Fruit fly (Drosophila melanogaster): Measurements from ENCODE around the gene CG8757.

The CG8757 gene

DNA sequence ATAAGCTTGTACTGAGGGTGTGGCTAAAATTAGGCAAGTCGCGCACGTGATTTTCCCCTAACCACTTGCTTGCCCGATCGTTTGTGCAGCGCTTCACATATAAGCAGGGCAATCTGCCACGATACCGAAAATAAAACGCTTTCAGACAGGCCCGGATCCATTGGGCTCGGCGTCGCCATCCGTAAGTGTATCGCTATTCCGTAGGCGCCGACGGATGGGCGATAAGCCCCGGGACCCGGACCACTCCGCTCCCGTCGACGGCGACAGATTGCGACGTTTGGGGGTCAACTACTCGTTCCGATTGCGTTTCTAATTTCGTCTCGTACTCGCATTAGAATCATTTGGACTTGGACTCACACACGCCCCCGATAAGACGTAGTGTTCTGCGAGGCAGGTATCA lies 20.4 kb upstream of the CG8757 start (continued):
- TF ChIP-seq CG3163 (GFP tag; optimal IDR thresholded peaks at IDR 0.05) (peak; percentile 74), HmgD (GFP tag; optimal IDR thresholded peaks at IDR 0.05) (no peak), gcm2 (GFP tag; optimal IDR thresholded peaks at IDR 0.05) (peak; percentile 63), HLHmδ (GFP tag; optimal IDR thresholded peaks at IDR 0.05) (no peak), CG42726 (GFP tag; IDR thresholded peaks at IDR 0.05; ENCODE audit: partially characterized antibody) (no peak), Trl (optimal IDR thresholded peaks at IDR 0.05) (no peak), Trl (GFP tag; optimal IDR thresholded peaks at IDR 0.05) (peak; percentile 82), Ravus (GFP tag; IDR thresholded peaks at IDR 0.05) (no peak), ERR (GFP tag; optimal IDR thresholded peaks at IDR 0.05) (peak; percentile 93), CoRest (tag; optimal IDR thresholded peaks at IDR 0.05) (peak; percentile 84), yki (optimal IDR thresholded peaks at IDR 0.05) (no peak), CG5180 (GFP tag; optimal IDR thresholded peaks at IDR 0.05) (no peak), stc (GFP tag; IDR thresholded peaks at IDR 0.05) (0 out of 2 replicates have a peak, but pooled peaks have one; percentile 45), CG1233 (GFP tag; optimal IDR thresholded peaks at IDR 0.05) (peak; percentile 88), CG8944 (GFP tag; optimal IDR thresholded peaks at IDR 0.05) (peak; percentile 89), Lpt (GFP tag; optimal IDR thresholded peaks at IDR 0.05) (no peak), CG18476 (GFP tag; optimal IDR thresholded peaks at IDR 0.05) (no peak), CG2678 (tag; optimal IDR thresholded peaks at IDR 0.05) (peak; percentile 90), amos (GFP tag; IDR thresholded peaks at IDR 0.05; ENCODE audit: partially characterized antibody) (peak; percentile 75), CG30020 (tag; optimal IDR thresholded peaks at IDR 0.05) (no peak), E2f2 (GFP tag; IDR thresholded peaks at IDR 0.05) (peak; percentile 57), Doc3 (GFP tag; IDR thresholded peaks at IDR 0.05; ENCODE audit: partially characterized antibody) (no peak), BEAF-32 (GFP tag; optimal IDR thresholded peaks at IDR 0.05) (no peak), lola (GFP tag; optimal IDR thresholded peaks at IDR 0.05) (no peak), ind (GFP tag; optimal IDR thresholded peaks at IDR 0.05) (peak; percentile 84), bab2 (GFP tag; optimal IDR thresholded peaks at IDR 0.05) (peak; percentile 91), CG12659 (GFP tag; optimal IDR thresholded peaks at IDR 0.05) (peak; percentile 81), Awh (GFP tag; IDR thresholded peaks at IDR 0.05) (peak; percentile 91), nmo (GFP tag; optimal IDR thresholded peaks at IDR 0.05) (peak; percentile 72), pb (GFP tag; optimal IDR thresholded peaks at IDR 0.05) (no peak), Deaf1 (tag; optimal IDR thresholded peaks at IDR 0.05) (no peak), trh (GFP tag; optimal IDR thresholded peaks at IDR 0.05) (peak; percentile 47), CG17802 (tag; optimal IDR thresholded peaks at IDR 0.05) (no peak), CG12744 (GFP tag; optimal IDR thresholded peaks at IDR 0.05) (peak; percentile 86), YL-1 (GFP tag; optimal IDR thresholded peaks at IDR 0.05) (no peak), Camta (GFP tag; optimal IDR thresholded peaks at IDR 0.05) (peak; percentile 76), CG2712 (tag; optimal IDR thresholded peaks at IDR 0.05) (peak; percentile 67), dm (GFP tag; optimal IDR thresholded peaks at IDR 0.05) (peak; percentile 74), Spps (tag; optimal IDR thresholded peaks at IDR 0.05) (no peak), Bgb (GFP tag; IDR thresholded peaks at IDR 0.05; ENCODE audit: partially characterized antibody) (peak; percentile 90), CG4820 (GFP tag; optimal IDR thresholded peaks at IDR 0.05) (no peak), mld (GFP tag; IDR thresholded peaks at IDR 0.05; ENCODE audit: partially characterized antibody) (0 out of 3 replicates have a peak, but pooled peaks have one; percentile 31), pfk (GFP tag; optimal IDR thresholded peaks at IDR 0.05) (peak; percentile 0), CG15696 (tag; optimal IDR thresholded peaks at IDR 0.05) (peak; percentile 37), CkIIα-i1 (GFP tag; IDR thresholded peaks at IDR 0.05) (no peak), ap (GFP tag; IDR thresholded peaks at IDR 0.05) (peak; percentile 88), CG16813 (GFP tag; IDR thresholded peaks at IDR 0.05; ENCODE audit: partially characterized antibody) (peak; percentile 71), kni (GFP tag; optimal IDR thresholded peaks at IDR 0.05) (no peak), sens (GFP tag) (peak; percentile 95), CG12236 (GFP tag; optimal IDR thresholded peaks at IDR 0.05) (peak; percentile 61), run (tag; optimal IDR thresholded peaks at IDR 0.05) (peak; percentile 4)
